Worm (Caenorhabditis elegans): ENCODE measurements around the gene tag-278.

The tag-278 gene

ce11 chrX:3689155-3689719 is at the start of gene tag-278:
Gene tag-278, minus strand, starts transcription at chrX:3689205.
- TF ChIP-seq mab-5 (tag; optimal IDR thresholded peaks at IDR 0.05) (peak; percentile 50), unc-120 (tag; optimal IDR thresholded peaks at IDR 0.05; ENCODE audit: poor library complexity, severe bottlenecking) (peak; percentile 92), ham-2 (GFP tag; optimal IDR thresholded peaks at IDR 0.05) (no peak), nhr-76 (tag; optimal IDR thresholded peaks at IDR 0.05) (no peak), unc-62 (GFP tag; optimal IDR thresholded peaks at IDR 0.05) (peak; percentile 96), nhr-12 (tag; optimal IDR thresholded peaks at IDR 0.05) (no peak), hlh-1 (tag; optimal IDR thresholded peaks at IDR 0.05) (peak; percentile 100)

DNA sequence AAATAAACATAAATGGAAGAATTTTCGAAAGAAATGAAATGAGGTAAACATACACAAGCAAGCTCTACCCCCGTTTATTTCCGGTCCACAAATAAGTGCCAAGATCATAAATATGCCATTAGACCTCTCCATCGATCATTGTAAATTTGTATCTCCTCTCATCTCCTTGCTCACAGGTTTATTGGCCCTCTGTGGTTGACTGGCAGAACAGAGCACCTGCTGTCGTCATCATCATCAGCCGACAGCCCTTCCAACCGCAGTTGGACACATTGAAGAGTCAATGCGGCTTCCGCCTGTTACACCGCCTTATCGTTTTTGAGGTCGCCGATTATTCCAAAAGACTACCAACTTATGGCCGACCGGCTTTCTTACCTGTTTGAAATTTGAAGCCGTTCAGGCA is 49.6 kb upstream of the tag-278 start:
- peak; percentile 88 for TF ChIP-seq hlh-1 (tag; optimal IDR thresholded peaks at IDR 0.05)
- peak; percentile 66 for TF ChIP-seq nhr-2 (tag; optimal IDR thresholded peaks at IDR 0.05)
- peak; percentile 85 for TF ChIP-seq unc-62 (GFP tag; optimal IDR thresholded peaks at IDR 0.05)
- no peak for TF ChIP-seq elt-3 (tag; optimal IDR thresholded peaks at IDR 0.05)

DNA sequence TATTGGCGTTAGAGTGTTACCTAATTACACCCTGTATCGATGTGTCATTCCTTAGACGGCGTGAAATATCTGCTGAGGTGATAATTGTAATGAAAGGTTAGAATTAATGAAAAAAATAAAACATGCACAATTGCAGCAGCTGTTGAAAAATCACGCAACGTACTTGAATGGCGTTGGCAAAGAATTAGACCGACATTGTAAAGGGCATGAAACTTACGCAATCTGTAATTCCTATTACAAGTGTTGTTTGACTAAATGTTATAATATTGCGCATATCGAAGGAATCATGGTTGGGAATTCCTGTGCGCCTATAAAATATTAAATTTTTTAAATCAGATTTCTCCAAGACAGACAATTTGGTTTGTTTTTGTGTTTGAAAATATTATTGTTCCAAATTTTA is 44.7 kb upstream of the tag-278 start, which contains the start of gene tag-18:
Gene tag-18, minus strand, starts transcription at position 305 of the 400 bp plus-strand sequence.
- no peak for TF ChIP-seq nhr-76 (tag; optimal IDR thresholded peaks at IDR 0.05)
- TF ChIP-seq ham-2 (GFP tag; optimal IDR thresholded peaks at IDR 0.05): no peak
- peak; percentile 82 for TF ChIP-seq nhr-2 (tag; optimal IDR thresholded peaks at IDR 0.05)
- TF ChIP-seq blmp-1 (tag; optimal IDR thresholded peaks at IDR 0.05): no peak
- peak; percentile 86 for TF ChIP-seq zip-8 (tag; optimal IDR thresholded peaks at IDR 0.05)
- no peak for TF ChIP-seq mep-1 (tag; optimal IDR thresholded peaks at IDR 0.05)

DNA sequence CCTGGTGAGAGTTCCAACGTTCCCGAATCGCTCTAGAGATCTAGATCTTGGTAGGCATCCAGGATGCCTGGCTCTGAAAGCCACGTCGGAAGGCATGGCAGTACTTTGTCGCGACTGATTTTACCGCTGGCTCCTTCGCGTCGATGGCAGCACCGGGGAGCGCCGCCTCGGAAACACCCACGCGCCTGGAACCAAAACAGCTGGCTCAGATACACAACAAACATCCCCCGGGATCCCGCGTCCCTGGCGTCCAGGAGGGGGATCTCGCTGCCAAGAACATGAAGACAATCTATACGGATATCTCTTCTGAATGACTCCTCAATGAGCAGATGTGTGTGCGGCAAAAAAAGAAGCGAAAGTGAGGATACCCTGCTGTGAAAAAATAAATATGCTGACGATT is 44.3 kb upstream of the tag-278 start:
- TF ChIP-seq sptf-1 (tag; optimal IDR thresholded peaks at IDR 0.05) (no peak), hlh-1 (tag; optimal IDR thresholded peaks at IDR 0.05) (peak; percentile 73)

- TF ChIP-seq nhr-28 (tag; optimal IDR thresholded peaks at IDR 0.05) (no peak), sem-2 (GFP tag; optimal IDR thresholded peaks at IDR 0.05) (no peak), unc-39 (tag; optimal IDR thresholded peaks at IDR 0.05) (no peak), nhr-76 (tag; optimal IDR thresholded peaks at IDR 0.05) (no peak), lin-32 (GFP tag; optimal IDR thresholded peaks at IDR 0.05) (no peak), unc-62 (GFP tag; optimal IDR thresholded peaks at IDR 0.05) (no peak), elt-3 (tag; optimal IDR thresholded peaks at IDR 0.05) (no peak), M03D4.4 (tag; optimal IDR thresholded peaks at IDR 0.05) (no peak), pha-4 (tag; optimal IDR thresholded peaks at IDR 0.05) (no peak), flh-1 (GFP tag; optimal IDR thresholded peaks at IDR 0.05) (no peak), snpc-4 (tag; optimal IDR thresholded peaks at IDR 0.05) (no peak), tbx-8 (GFP tag; optimal IDR thresholded peaks at IDR 0.05) (no peak), blmp-1 (tag; optimal IDR thresholded peaks at IDR 0.05) (no peak), sptf-1 (tag; optimal IDR thresholded peaks at IDR 0.05) (no peak), bed-3 (GFP tag; optimal IDR thresholded peaks at IDR 0.05) (no peak), nhr-12 (tag; optimal IDR thresholded peaks at IDR 0.05) (no peak)
Observed at ce11 chrX:3728970-3729369, 40.0 kb upstream of the tag-278 start, which contains the start of gene aex-4. Gene aex-4, plus strand, starts transcription at chrX:3729281.

- TF ChIP-seq nhr-28 (tag; optimal IDR thresholded peaks at IDR 0.05) (no peak), bed-3 (GFP tag; optimal IDR thresholded peaks at IDR 0.05) (no peak), ceh-39 (tag; optimal IDR thresholded peaks at IDR 0.05) (no peak), mab-5 (tag; optimal IDR thresholded peaks at IDR 0.05) (no peak), drap-1 (GFP tag; optimal IDR thresholded peaks at IDR 0.05) (no peak), elt-3 (tag; optimal IDR thresholded peaks at IDR 0.05) (no peak), unc-39 (tag; optimal IDR thresholded peaks at IDR 0.05) (no peak), sptf-1 (tag; optimal IDR thresholded peaks at IDR 0.05) (no peak), pha-4 (tag; optimal IDR thresholded peaks at IDR 0.05) (no peak), lsy-2 (tag; optimal IDR thresholded peaks at IDR 0.05) (no peak), blmp-1 (tag; optimal IDR thresholded peaks at IDR 0.05) (no peak)
Observed at ce11 chrX:3727274-3727673, 38.3 kb upstream of the tag-278 start, which contains the start of gene nlp-1. Gene nlp-1, plus strand, starts transcription at chrX:3727574.

DNA sequence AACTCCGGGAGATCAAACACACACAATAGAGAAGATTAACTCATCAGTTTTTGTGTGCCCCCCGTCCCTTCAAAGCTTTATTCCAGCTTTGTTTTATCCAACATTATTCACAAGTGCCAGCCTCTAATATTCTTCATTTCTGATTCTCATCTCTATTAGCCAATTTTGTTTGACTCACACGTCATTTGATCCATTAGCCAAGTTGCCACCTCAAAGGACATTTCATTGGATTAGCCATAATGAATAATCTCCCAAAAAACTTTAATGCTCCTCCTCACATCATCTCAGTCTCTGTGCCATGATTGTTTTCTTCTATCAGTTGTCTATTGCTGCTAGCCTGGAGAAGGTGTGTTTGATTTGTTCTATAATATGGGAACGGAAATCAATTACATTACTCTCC is 36.4 kb upstream of the tag-278 start:
- TF ChIP-seq lin-32 (GFP tag; optimal IDR thresholded peaks at IDR 0.05) (no peak), ces-1 (GFP tag; optimal IDR thresholded peaks at IDR 0.05) (no peak), elt-1 (tag; optimal IDR thresholded peaks at IDR 0.05; ENCODE audit: borderline replicate concordance, insufficient read depth) (no peak), pha-4 (tag; optimal IDR thresholded peaks at IDR 0.05) (no peak), unc-39 (tag; optimal IDR thresholded peaks at IDR 0.05) (no peak), snpc-4 (tag; optimal IDR thresholded peaks at IDR 0.05) (no peak), mls-2 (tag; optimal IDR thresholded peaks at IDR 0.05) (no peak), ceh-83 (GFP tag; optimal IDR thresholded peaks at IDR 0.05) (no peak), lin-13 (tag; optimal IDR thresholded peaks at IDR 0.05) (no peak), nhr-237 (tag; optimal IDR thresholded peaks at IDR 0.05) (no peak)

Data from whole organism, mixed stage, embryonic.